Fruit fly (Drosophila melanogaster) whole organism, wandering third instar larva: ENCODE measurements around the gene grnd.

Source experiments
- Abd-B ChIP-seq: fragments of >200 bp; optimal IDR thresholded peaks from 2 replicates; lab custom pipeline; 2017; ENCODE audit warnings: missing biosample characterization, missing genetic modification characterization
- CG32264 ChIP-seq: fragments of 200-800 bp; sonication (Bioruptor generic); optimal IDR thresholded peaks from 2 replicates; lab custom pipeline; 2016; ENCODE audit warnings: missing biosample characterization, missing genetic modification characterization
- CG9705 ChIP-seq: fragments of 200-800 bp; sonication (Bioruptor generic); optimal IDR thresholded peaks from 2 replicates; lab custom pipeline; 2018; ENCODE audit warnings: missing biosample characterization, mild to moderate bottlenecking, missing genetic modification characterization
- CrebA ChIP-seq: fragments of 200-800 bp; sonication (Bioruptor generic); optimal IDR thresholded peaks from 2 replicates; lab custom pipeline; 2016; ENCODE audit warnings: missing biosample characterization, mild to moderate bottlenecking, missing genetic modification characterization, borderline replicate concordance
- Dfd ChIP-seq: fragments of >200 bp; optimal IDR thresholded peaks from 2 replicates; lab custom pipeline; 2017; ENCODE audit warnings: missing biosample characterization, missing genetic modification characterization
- Dif ChIP-seq: fragments of 200-275, 200-300 bp; sonication (Bioruptor generic); optimal IDR thresholded peaks from 2 replicates; lab custom pipeline; 2018; ENCODE audit warnings: missing biosample characterization, missing genetic modification characterization; ENCODE audit not compliant: partially characterized antibody
- GATAd ChIP-seq: sonication (Bioruptor generic); optimal IDR thresholded peaks from 2 replicates; lab custom pipeline; 2016; ENCODE audit warnings: missing biosample characterization, missing genetic modification characterization
- HLH106 ChIP-seq: fragments of 200-800 bp; optimal IDR thresholded peaks from 3 replicates; lab custom pipeline; 2019; ENCODE audit warnings: missing biosample characterization, mild to moderate bottlenecking, missing genetic modification characterization, moderate library complexity
- Hnf4 ChIP-seq: fragments of 200-800 bp; sonication (Bioruptor generic); optimal IDR thresholded peaks from 2 replicates; lab custom pipeline; 2016; ENCODE audit warnings: missing biosample characterization, mild to moderate bottlenecking, missing genetic modification characterization
- Hr78 ChIP-seq: fragments of >200 bp; optimal IDR thresholded peaks from 2 replicates; lab custom pipeline; 2017; ENCODE audit warnings: missing biosample characterization, missing genetic modification characterization
- Hr83 ChIP-seq: fragments of 200-300 bp; sonication (Bioruptor generic); optimal IDR thresholded peaks from 2 replicates; lab custom pipeline; 2016; ENCODE audit warnings: missing biosample characterization, mild to moderate bottlenecking, missing genetic modification characterization, moderate library complexity; ENCODE audit not compliant: poor library complexity, severe bottlenecking
- Jra ChIP-seq: sonication (Bioruptor generic); optimal IDR thresholded peaks from 2 replicates; lab custom pipeline; 2016; ENCODE audit warnings: missing biosample characterization, missing genetic modification characterization
- Mio ChIP-seq: sonication (Bioruptor generic); optimal IDR thresholded peaks from 2 replicates; lab custom pipeline; 2016; ENCODE audit warnings: missing biosample characterization, missing genetic modification characterization
- Myc ChIP-seq: fragments of >200 bp; optimal IDR thresholded peaks from 2 replicates; lab custom pipeline; 2017
- N ChIP-seq: fragments of >200 bp; optimal IDR thresholded peaks from 2 replicates; lab custom pipeline; 2018; ENCODE audit warnings: missing biosample characterization, missing external identifiers, missing genetic modification characterization
- OdsH ChIP-seq: fragments of 200-800 bp; sonication (Bioruptor generic); optimal IDR thresholded peaks from 2 replicates; lab custom pipeline; 2016; ENCODE audit warnings: missing biosample characterization, mild to moderate bottlenecking, missing genetic modification characterization
- Rel ChIP-seq, 2 experiments: fragments of 200-800 bp; sonication (Bioruptor generic) in 1 of 2; optimal IDR thresholded peaks; 2 replicates in 1 of 2; 3 replicates in 1 of 2; lab custom pipeline; 2016 to 2019; ENCODE audit warnings: mild to moderate bottlenecking in 2 of 2, missing biosample characterization in 2 of 2, missing genetic modification characterization in 2 of 2, moderate library complexity in 1 of 2
- Sp1 ChIP-seq: fragments of 200-800 bp; sonication (Bioruptor generic); optimal IDR thresholded peaks from 3 replicates; lab custom pipeline; 2019; ENCODE audit warnings: missing biosample characterization, mild to moderate bottlenecking, missing genetic modification characterization, moderate library complexity
- Vsx2 ChIP-seq: fragments of 200-300, 225-300 bp; sonication (Bioruptor generic); optimal IDR thresholded peaks from 2 replicates; lab custom pipeline; 2018; ENCODE audit warnings: missing biosample characterization, missing genetic modification characterization; ENCODE audit not compliant: partially characterized antibody
- br ChIP-seq: fragments of 200-800 bp; sonication (Bioruptor generic); optimal IDR thresholded peaks from 2 replicates; lab custom pipeline; 2016; ENCODE audit warnings: missing biosample characterization, missing genetic modification characterization
- brk ChIP-seq: fragments of 200-800 bp; sonication (Bioruptor generic); optimal IDR thresholded peaks from 2 replicates; lab custom pipeline; 2016; ENCODE audit warnings: missing biosample characterization, mild to moderate bottlenecking, missing genetic modification characterization
- dl ChIP-seq, 2 experiments: fragments of 175-275, 200-275 bp in 1 of 2; fragments of 200-275 bp in 1 of 2; sonication (Bioruptor generic); optimal IDR thresholded peaks; lab custom pipeline; 2018; ENCODE audit warnings: mild to moderate bottlenecking in 2 of 2, missing biosample characterization in 2 of 2, missing genetic modification characterization in 2 of 2, moderate library complexity in 2 of 2; ENCODE audit not compliant: partially characterized antibody in 2 of 2, insufficient read depth in 1 of 2
- dmrt93B ChIP-seq: fragments of 200-800 bp; sonication (Bioruptor generic); optimal IDR thresholded peaks from 2 replicates; lab custom pipeline; 2018; ENCODE audit warnings: missing biosample characterization, mild to moderate bottlenecking, missing genetic modification characterization
- dsf ChIP-seq: sonication (Bioruptor generic); optimal IDR thresholded peaks from 2 replicates; lab custom pipeline; 2016; ENCODE audit warnings: missing biosample characterization, missing genetic modification characterization, borderline replicate concordance
- ey ChIP-seq: fragments of 200-800 bp; sonication (Bioruptor generic); optimal IDR thresholded peaks from 2 replicates; lab custom pipeline; 2016; ENCODE audit warnings: missing biosample characterization, missing genetic modification characterization
- foxo ChIP-seq, 2 experiments: fragments of 200-800 bp; sonication (Bioruptor generic); optimal IDR thresholded peaks; 2 replicates in 1 of 2; 3 replicates in 1 of 2; lab custom pipeline; 2016 to 2017; ENCODE audit warnings: missing biosample characterization in 2 of 2, missing genetic modification characterization in 2 of 2
- fru ChIP-seq: fragments of 200-800 bp; sonication (Bioruptor generic); optimal IDR thresholded peaks from 3 replicates; lab custom pipeline; 2016; ENCODE audit warnings: missing biosample characterization, mild to moderate bottlenecking, missing genetic modification characterization
- h ChIP-seq: fragments of 200-800 bp; sonication (Bioruptor generic); optimal IDR thresholded peaks from 3 replicates; lab custom pipeline; 2016; ENCODE audit warnings: missing biosample characterization, mild to moderate bottlenecking, missing genetic modification characterization
- jim ChIP-seq: fragments of 175-275, 200-325 bp; sonication (Bioruptor generic); optimal IDR thresholded peaks from 2 replicates; lab custom pipeline; 2016; ENCODE audit warnings: missing biosample characterization, mild to moderate bottlenecking, missing genetic modification characterization
- lola ChIP-seq: fragments of >200 bp; optimal IDR thresholded peaks from 2 replicates; lab custom pipeline; 2017; ENCODE audit warnings: missing biosample characterization, missing genetic modification characterization
- pan ChIP-seq: fragments of >200 bp; optimal IDR thresholded peaks from 2 replicates; lab custom pipeline; 2017
- psq ChIP-seq: fragments of 200-800 bp; sonication (Bioruptor generic); optimal IDR thresholded peaks from 3 replicates; lab custom pipeline; 2017; ENCODE audit warnings: missing biosample characterization, mild to moderate bottlenecking, missing genetic modification characterization, moderate library complexity
- rgr ChIP-seq: fragments of 200-800 bp; sonication (Bioruptor generic); optimal IDR thresholded peaks from 3 replicates; lab custom pipeline; 2016; ENCODE audit warnings: missing biosample characterization, mild to moderate bottlenecking, missing genetic modification characterization
- sage ChIP-seq: fragments of 200-800 bp; sonication (Bioruptor generic); optimal IDR thresholded peaks from 2 replicates; lab custom pipeline; 2016; ENCODE audit warnings: missing biosample characterization, mild to moderate bottlenecking, missing genetic modification characterization
- sv ChIP-seq: fragments of 200-800 bp; sonication (Bioruptor generic); optimal IDR thresholded peaks from 3 replicates; lab custom pipeline; 2016; ENCODE audit warnings: missing biosample characterization, missing genetic modification characterization
- tai ChIP-seq: sonication (Bioruptor generic); optimal IDR thresholded peaks from 2 replicates; lab custom pipeline; 2016; ENCODE audit warnings: missing biosample characterization, missing genetic modification characterization
- usp ChIP-seq: fragments of >200 bp; optimal IDR thresholded peaks from 2 replicates; lab custom pipeline; 2017; ENCODE audit warnings: missing biosample characterization, missing genetic modification characterization
- woc ChIP-seq: sonication (Bioruptor generic); optimal IDR thresholded peaks from 2 replicates; lab custom pipeline; 2016; ENCODE audit warnings: missing biosample characterization, mild to moderate bottlenecking, missing genetic modification characterization

The grnd gene

dm6 chr2L:18509181-18509580 is 24.0 kb downstream of the grnd start, which contains the start of gene Ugt301D1:
Ugt301D1 (plus strand) TSS chr2L:18509560.
- no peak for TF ChIP-seq N (GFP tag; lab: Kevin White, UChicago)
- no peak for TF ChIP-seq sv (GFP tag; lab: Kevin White, UChicago)
- TF ChIP-seq HLH106 (tag; lab: Kevin White, UChicago) = no peak
- peak; percentile 52 for TF ChIP-seq OdsH (GFP tag; lab: Kevin White, UChicago)
- no peak for TF ChIP-seq Rel (GFP tag; optimal IDR thresholded peaks at IDR 0.05; lab: Kevin White, UChicago)
- peak; percentile 19 for TF ChIP-seq Rel (tag; optimal IDR thresholded peaks at IDR 0.05; lab: Kevin White, UChicago)
- TF ChIP-seq Dfd = no peak
- TF ChIP-seq sage (GFP tag; lab: Kevin White, UChicago) = no peak
- TF ChIP-seq fru (GFP tag; lab: Kevin White, UChicago) = no peak
- TF ChIP-seq GATAd (GFP tag; lab: Kevin White, UChicago) = no peak
- no peak for TF ChIP-seq lola (GFP tag; lab: Kevin White, UChicago)
- TF ChIP-seq psq = peak; percentile 11
- TF ChIP-seq Abd-B (GFP tag; lab: Kevin White, UChicago) = no peak
- TF ChIP-seq Dif (GFP tag; lab: Kevin White, UChicago) = peak; percentile 10
- TF ChIP-seq br (GFP tag; lab: Kevin White, UChicago) = peak; percentile 41
- TF ChIP-seq CG9705 (GFP tag; lab: Kevin White, UChicago) = no peak
- no peak for TF ChIP-seq tai (GFP tag; lab: Kevin White, UChicago)
- peak; percentile 6 for TF ChIP-seq Hr83 (GFP tag; lab: Kevin White, UChicago)
- TF ChIP-seq Mio (GFP tag; lab: Kevin White, UChicago) = no peak
- no peak for TF ChIP-seq brk (GFP tag; lab: Kevin White, UChicago)
- TF ChIP-seq woc (GFP tag; lab: Kevin White, UChicago) = no peak
- TF ChIP-seq Hr78 (GFP tag; lab: Kevin White, UChicago) = no peak
- TF ChIP-seq CG32264 (GFP tag; lab: Kevin White, UChicago) = peak; percentile 11
- TF ChIP-seq CrebA (GFP tag; lab: Kevin White, UChicago) = peak; percentile 28
- TF ChIP-seq h (GFP tag; lab: Kevin White, UChicago) = peak; percentile 24
- TF ChIP-seq Sp1 (GFP tag; lab: Kevin White, UChicago) = peak; percentile 14
- no peak for TF ChIP-seq Vsx2 (GFP tag; lab: Kevin White, UChicago)
- TF ChIP-seq dmrt93B (GFP tag; lab: Kevin White, UChicago) = no peak
- TF ChIP-seq pan (lab: Kevin White, UChicago) = no peak
- no peak for TF ChIP-seq Jra (GFP tag; lab: Kevin White, UChicago)
- TF ChIP-seq dsf (GFP tag; lab: Kevin White, UChicago) = no peak
- no peak for TF ChIP-seq Myc (lab: Kevin White, UChicago)
- TF ChIP-seq dl (GFP tag; optimal IDR thresholded peaks at IDR 0.05; lab: Kevin White, UChicago; ENCODE audit: insufficient read depth in 1 of 2, partially characterized antibody in 2 of 2) = no peak
- peak in 1 of 2 experiments; percentile 8 for TF ChIP-seq foxo (GFP tag; optimal IDR thresholded peaks at IDR 0.05; lab: Kevin White, UChicago)
- TF ChIP-seq rgr (GFP tag; lab: Kevin White, UChicago) = peak; percentile 55
- TF ChIP-seq ey (GFP tag; lab: Kevin White, UChicago) = no peak
- no peak for TF ChIP-seq usp (GFP tag; lab: Kevin White, UChicago)
- no peak for TF ChIP-seq Hnf4 (GFP tag; lab: Kevin White, UChicago)
- no peak for TF ChIP-seq jim (GFP tag; lab: Kevin White, UChicago)

DNA sequence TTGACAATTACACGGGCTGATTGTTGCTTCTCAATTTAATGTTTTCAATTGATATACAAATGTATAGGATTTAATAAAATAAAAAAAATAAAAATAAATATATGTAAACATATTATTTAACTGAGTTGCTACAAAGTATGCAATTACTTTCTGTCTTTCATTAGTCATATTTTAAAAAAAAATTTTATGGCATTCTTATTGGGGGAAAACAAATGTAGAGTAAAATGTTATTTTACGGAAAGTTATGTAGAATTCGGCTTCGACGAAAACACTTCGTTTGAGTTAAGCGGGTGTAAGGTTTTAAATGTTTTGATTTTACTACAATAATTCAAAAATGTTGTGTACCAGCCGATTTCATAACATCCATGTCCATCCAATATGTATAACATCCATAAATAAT is 28.2 kb downstream of the grnd start:
- TF ChIP-seq HLH106 (tag; lab: Kevin White, UChicago) = no peak
- TF ChIP-seq dl (GFP tag; optimal IDR thresholded peaks at IDR 0.05; lab: Kevin White, UChicago; ENCODE audit: insufficient read depth in 1 of 2, partially characterized antibody in 2 of 2) = no peak
- no peak for TF ChIP-seq CG32264 (GFP tag; lab: Kevin White, UChicago)
- TF ChIP-seq psq = no peak
- TF ChIP-seq N (GFP tag; lab: Kevin White, UChicago) = peak; percentile 42
- TF ChIP-seq Myc (lab: Kevin White, UChicago) = peak; percentile 72
- no peak for TF ChIP-seq h (GFP tag; lab: Kevin White, UChicago)
